Fruit fly (Drosophila melanogaster) whole organism, embryonic: ENCODE data around the gene amos.

Experiments
- Atf3 ChIP-seq: fragments of 200-800 bp; sonication (Bioruptor generic); optimal IDR thresholded peaks from 3 replicates; lab custom pipeline; 2016; ENCODE audit warnings: missing biosample characterization, missing genetic modification characterization
- B-H1 ChIP-seq: fragments of 200-800 bp; sonication (Bioruptor generic); IDR thresholded peaks from 3 replicates; pipeline ENCODE4 v1.3.6; 2022; ENCODE audit warnings: missing biosample characterization, missing genetic modification characterization
- Bgb ChIP-seq: fragments of 200-800 bp; sonication (Bioruptor generic); IDR thresholded peaks from 2 replicates; pipeline ENCODE4 v1.3.6; 2022; ENCODE audit warnings: missing biosample characterization, missing genetic modification characterization; ENCODE audit not compliant: partially characterized antibody
- BtbVII ChIP-seq: fragments of 200-800 bp; sonication (Bioruptor generic); optimal IDR thresholded peaks from 3 replicates; lab custom pipeline; 2017; ENCODE audit warnings: missing biosample characterization, mild to moderate bottlenecking, missing genetic modification characterization
- CG1024 ChIP-seq: fragments of 200-800 bp; sonication (Bioruptor generic); IDR thresholded peaks from 2 replicates; pipeline ENCODE4 v1.3.6; 2022; ENCODE audit warnings: missing biosample characterization, missing genetic modification characterization
- CG10462 ChIP-seq: fragments of 200-800 bp; sonication (Bioruptor generic); optimal IDR thresholded peaks from 2 replicates; lab custom pipeline; 2016; ENCODE audit warnings: missing biosample characterization, missing genetic modification characterization
- CG12391 ChIP-seq: fragments of 200-800 bp; sonication (Bioruptor generic); optimal IDR thresholded peaks from 3 replicates; lab custom pipeline; 2018; ENCODE audit warnings: missing biosample characterization, mild to moderate bottlenecking, missing genetic modification characterization, moderate library complexity
- CG12659 ChIP-seq: fragments of 200-800 bp; sonication (Bioruptor generic); optimal IDR thresholded peaks from 3 replicates; lab custom pipeline; 2017; ENCODE audit warnings: mild to moderate bottlenecking, missing biosample characterization, missing genetic modification reagents, missing genetic modification characterization
- CG17359 ChIP-seq: fragments of 200-800 bp; sonication (Bioruptor generic); optimal IDR thresholded peaks from 3 replicates; lab custom pipeline; 2018; ENCODE audit warnings: missing biosample characterization, mild to moderate bottlenecking, missing genetic modification characterization, moderate library complexity
- CG2875 ChIP-seq: fragments of 200-800 bp; sonication (Bioruptor generic); optimal IDR thresholded peaks from 2 replicates; lab custom pipeline; 2017; ENCODE audit warnings: missing biosample characterization, mild to moderate bottlenecking, missing genetic modification characterization, missing genetic modification reagents
- CG31388 ChIP-seq: fragments of 200-800 bp; sonication (Bioruptor generic); optimal IDR thresholded peaks from 2 replicates; lab custom pipeline; 2016; ENCODE audit warnings: missing biosample characterization, missing genetic modification characterization
- CG3163 ChIP-seq: fragments of 200-800 bp; sonication (Bioruptor generic); optimal IDR thresholded peaks from 3 replicates; lab custom pipeline; 2016; ENCODE audit warnings: missing biosample characterization, missing genetic modification characterization
- CG5245 ChIP-seq: fragments of 200-800 bp; sonication (Bioruptor generic); optimal IDR thresholded peaks from 3 replicates; lab custom pipeline; 2016; ENCODE audit warnings: missing biosample characterization, missing genetic modification characterization
- CG8089 ChIP-seq: fragments of 200-800 bp; sonication (Bioruptor generic); optimal IDR thresholded peaks from 3 replicates; lab custom pipeline; 2016; ENCODE audit warnings: missing biosample characterization, missing genetic modification characterization
- CG8281 ChIP-seq: fragments of 200-800 bp; sonication (Bioruptor generic); optimal IDR thresholded peaks from 2 replicates; lab custom pipeline; 2018; ENCODE audit warnings: missing biosample characterization, mild to moderate bottlenecking, missing genetic modification characterization, moderate library complexity
- CG8478 ChIP-seq: fragments of >200 bp; optimal IDR thresholded peaks from 2 replicates; lab custom pipeline; 2018
- CHES-1-like ChIP-seq: fragments of 200-800 bp; sonication (Bioruptor generic); optimal IDR thresholded peaks from 2 replicates; lab custom pipeline; 2016; ENCODE audit warnings: missing biosample characterization, missing genetic modification characterization
- CkIIα-i1 ChIP-seq: fragments of 200-800 bp; sonication (Bioruptor generic); IDR thresholded peaks from 2 replicates; pipeline ENCODE4 v1.3.6; 2022; ENCODE audit warnings: missing biosample characterization, missing genetic modification characterization
- D19A ChIP-seq: fragments of 200-800 bp; optimal IDR thresholded peaks from 3 replicates; lab custom pipeline; 2019; ENCODE audit warnings: missing biosample characterization, mild to moderate bottlenecking, missing genetic modification characterization, moderate library complexity
- E2f2 ChIP-seq: fragments of 200-800 bp; sonication (Bioruptor generic); IDR thresholded peaks from 2 replicates; pipeline ENCODE4 v1.3.6; 2022; ENCODE audit warnings: missing biosample characterization, missing genetic modification characterization
- GATAe ChIP-seq: fragments of 200-800 bp; sonication (Bioruptor generic); conservative IDR thresholded peaks from 2 replicates; pipeline ENCODE4 v1.3.6; 2022; ENCODE audit warnings: missing biosample characterization, missing genetic modification characterization
- HLH54F ChIP-seq: fragments of 200-800 bp; sonication (Bioruptor generic); optimal IDR thresholded peaks from 3 replicates; lab custom pipeline; 2016; ENCODE audit warnings: missing biosample characterization, missing genetic modification characterization
- Hsf ChIP-seq: fragments of 200-800 bp; sonication (Bioruptor generic); optimal IDR thresholded peaks from 3 replicates; lab custom pipeline; 2016; ENCODE audit warnings: missing biosample characterization, missing genetic modification characterization
- Med ChIP-seq: fragments of 200-800 bp; sonication (Bioruptor generic); peaks from one replicate; lab custom pipeline; 2016; ENCODE audit warnings: missing biosample characterization, missing genetic modification characterization, mild to moderate bottlenecking, inconsistent platforms, moderate library complexity
- Rfx ChIP-seq: fragments of 200-800 bp; sonication (Bioruptor generic); IDR thresholded peaks from 2 replicates; pipeline ENCODE4 v1.3.6; 2022; ENCODE audit warnings: missing biosample characterization, missing genetic modification characterization
- Ssrp ChIP-seq: fragments of 200-800 bp; sonication (Bioruptor generic); optimal IDR thresholded peaks from 2 replicates; lab custom pipeline; 2018; ENCODE audit warnings: missing biosample characterization, mild to moderate bottlenecking, missing genetic modification characterization, moderate library complexity
- abd-A ChIP-seq: fragments of 200-800 bp; sonication (Bioruptor generic); optimal IDR thresholded peaks from 3 replicates; lab custom pipeline; 2019; ENCODE audit warnings: missing biosample characterization, mild to moderate bottlenecking, missing genetic modification characterization, moderate library complexity
- ac ChIP-seq: fragments of 200-800 bp; sonication (Bioruptor generic); optimal IDR thresholded peaks from 3 replicates; lab custom pipeline; 2017; ENCODE audit warnings: missing biosample characterization, mild to moderate bottlenecking, missing genetic modification characterization
- az2 ChIP-seq: fragments of 200-800 bp; sonication (Bioruptor generic); optimal IDR thresholded peaks from 3 replicates; lab custom pipeline; 2016; ENCODE audit warnings: missing biosample characterization, missing genetic modification characterization
- bigmax ChIP-seq: fragments of 200-800 bp; sonication (Bioruptor generic); optimal IDR thresholded peaks from 2 replicates; lab custom pipeline; 2018; ENCODE audit warnings: missing biosample characterization, mild to moderate bottlenecking, missing genetic modification characterization
- caup ChIP-seq: fragments of 200-800 bp; sonication (Bioruptor generic); optimal IDR thresholded peaks from 3 replicates; lab custom pipeline; 2017; ENCODE audit warnings: missing biosample characterization, mild to moderate bottlenecking, missing genetic modification characterization, moderate library complexity; ENCODE audit not compliant: severe bottlenecking
- dmrt99B ChIP-seq: fragments of 200-800 bp; sonication (Bioruptor generic); optimal IDR thresholded peaks from 2 replicates; lab custom pipeline; 2018; ENCODE audit warnings: missing biosample characterization, mild to moderate bottlenecking, missing genetic modification characterization, moderate library complexity
- dpn ChIP-seq, 2 experiments: fragments of 200-800 bp; sonication (Bioruptor generic); optimal IDR thresholded peaks; 3 replicates each; lab custom pipeline; 2016; ENCODE audit warnings: missing biosample characterization in 2 of 2, missing genetic modification characterization in 2 of 2
- fd96Cb ChIP-seq: fragments of 200-800 bp; sonication (Bioruptor generic); optimal IDR thresholded peaks from 2 replicates; lab custom pipeline; 2018; ENCODE audit warnings: missing biosample characterization, mild to moderate bottlenecking, missing genetic modification characterization, moderate library complexity
- ind ChIP-seq: fragments of 200-800 bp; sonication (Bioruptor generic); optimal IDR thresholded peaks from 3 replicates; lab custom pipeline; 2016; ENCODE audit warnings: missing biosample characterization, missing genetic modification characterization
- lbe ChIP-seq: fragments of 200-800 bp; sonication (Bioruptor generic); optimal IDR thresholded peaks from 2 replicates; lab custom pipeline; 2016; ENCODE audit warnings: missing biosample characterization, mild to moderate bottlenecking, missing genetic modification characterization
- nmo ChIP-seq: fragments of 200-800 bp; sonication (Bioruptor generic); optimal IDR thresholded peaks from 2 replicates; lab custom pipeline; 2018; ENCODE audit warnings: missing biosample characterization, mild to moderate bottlenecking, missing genetic modification characterization, moderate library complexity
- phol ChIP-seq: fragments of 200-800 bp; sonication (Bioruptor generic); optimal IDR thresholded peaks from 3 replicates; lab custom pipeline; 2018; ENCODE audit warnings: missing biosample characterization, mild to moderate bottlenecking, missing genetic modification characterization, moderate library complexity
- psq ChIP-seq: fragments of 200-800 bp; sonication (Bioruptor generic); optimal IDR thresholded peaks from 2 replicates; lab custom pipeline; 2017; ENCODE audit warnings: missing biosample characterization, missing genetic modification characterization
- sc ChIP-seq, 3 experiments: fragments of >200 bp in 2 of 3; fragments of 200-800 bp in 1 of 3; sonication (Bioruptor generic) in 1 of 3; optimal IDR thresholded peaks; 2 replicates in 2 of 3; 3 replicates in 1 of 3; lab custom pipeline; 2017; ENCODE audit warnings: mild to moderate bottlenecking in 1 of 3, missing biosample characterization in 1 of 3, missing genetic modification characterization in 1 of 3, missing genetic modification reagents in 1 of 3
- sd ChIP-seq: fragments of 200-800 bp; sonication (Bioruptor generic); optimal IDR thresholded peaks from 3 replicates; lab custom pipeline; 2018; ENCODE audit warnings: missing biosample characterization, mild to moderate bottlenecking, missing genetic modification characterization, moderate library complexity
- sim ChIP-seq: fragments of 200-800 bp; sonication (Bioruptor generic); IDR thresholded peaks from 2 replicates; pipeline ENCODE4 v1.3.6; 2022; ENCODE audit warnings: missing biosample characterization, missing genetic modification characterization
- slou ChIP-seq: fragments of 200-800 bp; sonication (Bioruptor generic); optimal IDR thresholded peaks from 3 replicates; lab custom pipeline; 2016; ENCODE audit warnings: missing biosample characterization, missing genetic modification characterization
- so ChIP-seq: fragments of 200-800 bp; sonication (Bioruptor generic); IDR thresholded peaks from 3 replicates; pipeline ENCODE4 v1.3.6; 2022; ENCODE audit warnings: missing biosample characterization, missing genetic modification characterization
- sqz ChIP-seq: fragments of 200-800 bp; sonication (Bioruptor generic); optimal IDR thresholded peaks from 3 replicates; lab custom pipeline; 2018; ENCODE audit warnings: missing biosample characterization, mild to moderate bottlenecking, missing genetic modification characterization
- trh ChIP-seq: fragments of 200-800 bp; sonication (Bioruptor generic); optimal IDR thresholded peaks from 2 replicates; lab custom pipeline; 2016; ENCODE audit warnings: missing biosample characterization, missing genetic modification characterization
- twi ChIP-seq: fragments of 200-800 bp; optimal IDR thresholded peaks from 2 replicates; lab custom pipeline; 2019; ENCODE audit warnings: missing biosample characterization, mild to moderate bottlenecking, missing genetic modification characterization, moderate library complexity
- unpg ChIP-seq: fragments of 200-800 bp; sonication (Bioruptor generic); optimal IDR thresholded peaks from 3 replicates; lab custom pipeline; 2018; ENCODE audit warnings: missing biosample characterization, mild to moderate bottlenecking, missing genetic modification characterization, moderate library complexity
- vfl ChIP-seq: fragments of 200-800 bp; sonication (Bioruptor generic); optimal IDR thresholded peaks from 2 replicates; lab custom pipeline; 2016; ENCODE audit warnings: missing biosample characterization, missing genetic modification characterization
- wek ChIP-seq: fragments of 200-800 bp; sonication (Bioruptor generic); optimal IDR thresholded peaks from 3 replicates; lab custom pipeline; 2018; ENCODE audit warnings: missing biosample characterization, mild to moderate bottlenecking, missing genetic modification characterization, moderate library complexity
- zf30C ChIP-seq: fragments of 200-800 bp; sonication (Bioruptor generic); optimal IDR thresholded peaks from 3 replicates; lab custom pipeline; 2018; ENCODE audit warnings: missing biosample characterization, mild to moderate bottlenecking, missing genetic modification characterization
- zfh2 ChIP-seq: fragments of 200-800 bp; sonication (Bioruptor generic); optimal IDR thresholded peaks from 2 replicates; lab custom pipeline; 2016; ENCODE audit warnings: missing biosample characterization, missing genetic modification characterization

amos gene

DNA sequence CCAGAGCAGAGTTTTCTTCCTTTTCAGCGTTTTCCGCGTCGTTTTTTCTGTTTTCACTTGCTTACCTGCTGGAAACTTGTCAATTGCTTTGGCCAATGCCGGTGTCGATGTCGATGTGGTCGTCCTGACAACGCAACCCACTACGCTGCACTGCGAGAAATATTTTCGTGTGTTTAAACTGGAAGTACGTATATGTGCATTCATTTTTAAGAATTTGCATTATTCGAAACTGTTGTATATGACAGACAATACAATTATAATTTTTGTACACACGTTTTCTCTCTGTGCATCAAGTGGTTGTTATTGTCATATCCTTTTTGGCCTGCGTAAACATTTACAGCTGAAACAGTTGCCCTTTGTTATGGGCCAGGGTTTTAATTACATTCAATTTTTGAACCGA lies 19.3 kb upstream of the amos start, which contains the start of gene IFT46:
Gene IFT46, minus strand, starts transcription at position 88 of the 400 bp plus-strand sequence.
- TF ChIP-seq CG1024 (GFP tag; lab: Robert Waterston, UW), result 0 out of 2 replicates have a peak, but pooled peaks have one; percentile 13
- TF ChIP-seq slou, result no peak
- no peak for TF ChIP-seq CG10462 (GFP tag; lab: Kevin White, UChicago)
- no peak for TF ChIP-seq CG3163 (GFP tag; lab: Kevin White, UChicago)
- no peak for TF ChIP-seq CG2875 (GFP tag; lab: Kevin White, UChicago)
- no peak for TF ChIP-seq fd96Cb (tag; lab: Kevin White, UChicago)
- no peak for TF ChIP-seq dmrt99B (tag; lab: Kevin White, UChicago)
- TF ChIP-seq sc (optimal IDR thresholded peaks at IDR 0.05; lab: Kevin White, UChicago), result no peak
- TF ChIP-seq sc (GFP tag; optimal IDR thresholded peaks at IDR 0.05; lab: Kevin White, UChicago), result no peak
- TF ChIP-seq so (GFP tag; lab: Robert Waterston, UW), result no peak
- TF ChIP-seq Hsf (GFP tag; lab: Kevin White, UChicago), result no peak
- no peak for TF ChIP-seq trh (GFP tag; lab: Kevin White, UChicago)
- TF ChIP-seq nmo (GFP tag; lab: Kevin White, UChicago), result no peak
- TF ChIP-seq abd-A, result no peak
- peak; percentile 14 for TF ChIP-seq phol (tag; lab: Kevin White, UChicago)
- TF ChIP-seq sd (tag; lab: Kevin White, UChicago), result no peak
- no peak for TF ChIP-seq CG8281 (tag; lab: Kevin White, UChicago)
- no peak for TF ChIP-seq sim (GFP tag; lab: Robert Waterston, UW)
- no peak for TF ChIP-seq bigmax (GFP tag; lab: Kevin White, UChicago)
- no peak for TF ChIP-seq D19A (tag; lab: Kevin White, UChicago)
- TF ChIP-seq zfh2 (GFP tag; lab: Kevin White, UChicago), result no peak
- TF ChIP-seq ac (GFP tag; lab: Kevin White, UChicago), result peak; percentile 60
- TF ChIP-seq CG5245 (GFP tag; lab: Kevin White, UChicago), result no peak
- TF ChIP-seq CG17359 (tag; lab: Kevin White, UChicago), result no peak
- TF ChIP-seq unpg, result no peak
- no peak for TF ChIP-seq E2f2 (GFP tag; lab: Robert Waterston, UW)
- TF ChIP-seq CHES-1-like, result no peak
- no peak for TF ChIP-seq twi (tag; lab: Kevin White, UChicago)
- peak; percentile 9 for TF ChIP-seq az2
- peak; percentile 11 for TF ChIP-seq ind (GFP tag; lab: Kevin White, UChicago)
- peak; percentile 80 for TF ChIP-seq Med
- TF ChIP-seq Rfx (GFP tag; lab: Robert Waterston, UW), result peak; percentile 61
- no peak for TF ChIP-seq CG8478
- TF ChIP-seq CG8089 (GFP tag; lab: Kevin White, UChicago), result no peak
- no peak for TF ChIP-seq vfl
- TF ChIP-seq CG12391 (tag; lab: Kevin White, UChicago), result peak; percentile 3
- no peak for TF ChIP-seq GATAe (GFP tag; lab: Robert Waterston, UW)
- no peak for TF ChIP-seq psq (GFP tag; lab: Kevin White, UChicago)
- TF ChIP-seq lbe (GFP tag; lab: Kevin White, UChicago), result no peak
- TF ChIP-seq B-H1 (GFP tag; lab: Robert Waterston, UW), result no peak
- no peak for TF ChIP-seq sqz
- no peak for TF ChIP-seq CG12659 (GFP tag; lab: Kevin White, UChicago)
- no peak for TF ChIP-seq Bgb (GFP tag; lab: Robert Waterston, UW)
- no peak for TF ChIP-seq wek (GFP tag; lab: Kevin White, UChicago)
- no peak for TF ChIP-seq Ssrp (tag; lab: Kevin White, UChicago)
- no peak for TF ChIP-seq HLH54F (GFP tag; lab: Kevin White, UChicago)
- TF ChIP-seq zf30C, result peak; percentile 86
- TF ChIP-seq Atf3 (GFP tag; lab: Kevin White, UChicago), result no peak
- TF ChIP-seq CG31388 (GFP tag; lab: Kevin White, UChicago), result no peak
- no peak for TF ChIP-seq BtbVII (GFP tag; lab: Kevin White, UChicago)
- peak; percentile 24 to 26 for TF ChIP-seq dpn (GFP tag; optimal IDR thresholded peaks at IDR 0.05; lab: Kevin White, UChicago)
- TF ChIP-seq CkIIα-i1 (GFP tag; lab: Robert Waterston, UW), result no peak
- no peak for TF ChIP-seq caup (GFP tag; lab: Kevin White, UChicago)
